Worm (Caenorhabditis elegans) whole organism, mixed stage, embryonic: ENCODE results near the gene ugt-58.
A peak's percentile ranks its signal among the peaks of the same experiment; 100 is the strongest.

Source experiments
- M03D4.4 ChIP-seq: sonication (generic microtip); optimal IDR thresholded peaks from 2 replicates; lab custom pipeline; 2017; ENCODE audit warnings: mild to moderate bottlenecking, missing genetic modification characterization, missing compliant biosample characterization
- blmp-1 ChIP-seq: fragments of 150-350 bp; optimal IDR thresholded peaks from 2 replicates; lab custom pipeline; 2014; ENCODE audit warnings: missing biosample characterization, missing genetic modification characterization
- ceh-39 ChIP-seq: fragments of 150-350 bp; optimal IDR thresholded peaks from 2 replicates; lab custom pipeline; 2014; ENCODE audit warnings: missing biosample characterization, missing genetic modification characterization
- ceh-43 ChIP-seq: fragments of 200-800 bp; sonication (Bioruptor generic); optimal IDR thresholded peaks from 2 replicates; lab custom pipeline; 2018; ENCODE audit warnings: mild to moderate bottlenecking, missing genetic modification characterization, moderate library complexity, missing compliant biosample characterization
- ces-1 ChIP-seq: fragments of 150-350 bp; optimal IDR thresholded peaks from 2 replicates; lab custom pipeline; 2014; ENCODE audit warnings: missing biosample characterization, missing genetic modification reagents, missing genetic modification characterization
- drap-1 ChIP-seq: fragments of 200-800 bp; sonication (Bioruptor generic); optimal IDR thresholded peaks from 3 replicates; lab custom pipeline; 2018; ENCODE audit warnings: mild to moderate bottlenecking, missing genetic modification characterization, missing compliant biosample characterization
- elt-1 ChIP-seq: sonication (generic microtip); optimal IDR thresholded peaks from 2 replicates; lab custom pipeline; 2017; ENCODE audit warnings: missing genetic modification characterization, mild to moderate bottlenecking, missing compliant biosample characterization, antibody characterized with exemption, moderate library complexity, borderline replicate concordance; ENCODE audit not compliant: insufficient read depth
- elt-3 ChIP-seq: fragments of 150-350 bp; optimal IDR thresholded peaks from 2 replicates; lab custom pipeline; 2014; ENCODE audit warnings: missing biosample characterization, missing genetic modification characterization
- flh-1 ChIP-seq: fragments of 200-800 bp; sonication (Bioruptor generic); optimal IDR thresholded peaks from 2 replicates; lab custom pipeline; 2018; ENCODE audit warnings: mild to moderate bottlenecking, missing genetic modification characterization, moderate library complexity, missing compliant biosample characterization
- ham-2 ChIP-seq: fragments of 200-800 bp; sonication (Bioruptor generic); optimal IDR thresholded peaks from 2 replicates; lab custom pipeline; 2018; ENCODE audit warnings: mild to moderate bottlenecking, missing genetic modification characterization, missing compliant biosample characterization
- hlh-1 ChIP-seq: fragments of 150-350 bp; optimal IDR thresholded peaks from 2 replicates; lab custom pipeline; 2014; ENCODE audit warnings: missing biosample characterization, missing genetic modification reagents, missing genetic modification characterization
- lin-13 ChIP-seq: fragments of 150-350 bp; optimal IDR thresholded peaks from 2 replicates; lab custom pipeline; 2014; ENCODE audit warnings: missing biosample characterization, missing genetic modification characterization
- lin-32 ChIP-seq: fragments of 200-800 bp; sonication (Bioruptor generic); optimal IDR thresholded peaks from 2 replicates; lab custom pipeline; 2018; ENCODE audit warnings: mild to moderate bottlenecking, missing genetic modification characterization, missing compliant biosample characterization
- lsy-2 ChIP-seq: fragments of 150-350 bp; optimal IDR thresholded peaks from 2 replicates; lab custom pipeline; 2014; ENCODE audit warnings: missing biosample characterization, missing genetic modification characterization
- mab-5 ChIP-seq: fragments of 150-350 bp; optimal IDR thresholded peaks from 2 replicates; lab custom pipeline; 2014; ENCODE audit warnings: missing biosample characterization, missing genetic modification characterization
- mls-2 ChIP-seq: sonication (generic microtip); optimal IDR thresholded peaks from 2 replicates; lab custom pipeline; 2016; ENCODE audit warnings: mild to moderate bottlenecking, missing genetic modification characterization, moderate library complexity, missing compliant biosample characterization
- nhr-2 ChIP-seq: fragments of 150-350 bp; optimal IDR thresholded peaks from 2 replicates; lab custom pipeline; 2014; ENCODE audit warnings: missing biosample characterization, missing genetic modification characterization
- nhr-237 ChIP-seq: fragments of 150-350 bp; optimal IDR thresholded peaks from 2 replicates; lab custom pipeline; 2014; ENCODE audit warnings: missing biosample characterization, missing genetic modification characterization
- nhr-28 ChIP-seq: fragments of 150-350 bp; optimal IDR thresholded peaks from 2 replicates; lab custom pipeline; 2014; ENCODE audit warnings: missing biosample characterization, missing genetic modification characterization
- pha-4 ChIP-seq: fragments of 150-350 bp; optimal IDR thresholded peaks from 2 replicates; lab custom pipeline; 2018; ENCODE audit warnings: missing biosample characterization, missing genetic modification reagents, missing genetic modification characterization
- sem-2 ChIP-seq: fragments of 200-800 bp; sonication (Bioruptor generic); optimal IDR thresholded peaks from 2 replicates; lab custom pipeline; 2018; ENCODE audit warnings: mild to moderate bottlenecking, missing genetic modification characterization, missing compliant biosample characterization
- snpc-4 ChIP-seq: fragments of 150-350 bp; optimal IDR thresholded peaks from 2 replicates; lab custom pipeline; 2014; ENCODE audit warnings: missing biosample characterization, missing genetic modification characterization
- sptf-1 ChIP-seq: sonication (generic microtip); optimal IDR thresholded peaks from 2 replicates; lab custom pipeline; 2017; ENCODE audit warnings: mild to moderate bottlenecking, missing genetic modification characterization, moderate library complexity, missing compliant biosample characterization
- tbx-8 ChIP-seq: fragments of 200-800 bp; sonication (Bioruptor generic); optimal IDR thresholded peaks from 2 replicates; lab custom pipeline; 2018; ENCODE audit warnings: mild to moderate bottlenecking, missing genetic modification characterization, moderate library complexity, missing compliant biosample characterization
- unc-120 ChIP-seq: sonication (generic microtip); optimal IDR thresholded peaks from 2 replicates; lab custom pipeline; 2017; ENCODE audit warnings: missing genetic modification characterization, missing compliant biosample characterization; ENCODE audit not compliant: poor library complexity, severe bottlenecking
- unc-39 ChIP-seq: fragments of 150-350 bp; optimal IDR thresholded peaks from 2 replicates; lab custom pipeline; 2014; ENCODE audit warnings: missing biosample characterization, missing genetic modification characterization
- unc-62 ChIP-seq: fragments of 150-350 bp; optimal IDR thresholded peaks from 2 replicates; lab custom pipeline; 2014; ENCODE audit warnings: missing biosample characterization, missing genetic modification reagents, missing genetic modification characterization
- zip-8 ChIP-seq: fragments of 150-350 bp; optimal IDR thresholded peaks from 2 replicates; lab custom pipeline; 2014; ENCODE audit warnings: missing biosample characterization, missing genetic modification characterization
- ztf-11 ChIP-seq: fragments of 150-350 bp; optimal IDR thresholded peaks from 2 replicates; lab custom pipeline; 2014; ENCODE audit warnings: missing biosample characterization, missing genetic modification characterization

The ugt-58 gene

ce11 chrII:9606485-9607036, 20.0 kb upstream of the ugt-58 start:
- TF ChIP-seq ceh-43 (GFP tag; lab: Kevin White, UChicago) (no peak), snpc-4 (tag; lab: Kevin White, UChicago) (no peak), mab-5 (tag; lab: Kevin White, UChicago) (no peak), M03D4.4 (tag; lab: Kevin White, UChicago) (no peak), unc-39 (no peak), drap-1 (no peak), sptf-1 (tag; lab: Kevin White, UChicago) (no peak), ces-1 (no peak), unc-120 (tag; lab: Kevin White, UChicago) (no peak), mls-2 (tag; lab: Kevin White, UChicago) (no peak), zip-8 (tag; lab: Kevin White, UChicago) (no peak), unc-62 (GFP tag; lab: Kevin White, UChicago) (no peak)

ce11 chrII:9605954-9606353, 19.4 kb upstream of the ugt-58 start:
- no peak for TF ChIP-seq ztf-11 (tag; lab: Kevin White, UChicago)
- no peak for TF ChIP-seq mls-2 (tag; lab: Kevin White, UChicago)
- no peak for TF ChIP-seq ham-2 (GFP tag; lab: Kevin White, UChicago)
- TF ChIP-seq nhr-28 (tag; lab: Kevin White, UChicago): no peak
- TF ChIP-seq snpc-4 (tag; lab: Kevin White, UChicago): no peak
- TF ChIP-seq zip-8 (tag; lab: Kevin White, UChicago): no peak
- TF ChIP-seq elt-1: peak; percentile 37
- no peak for TF ChIP-seq sptf-1 (tag; lab: Kevin White, UChicago)
- TF ChIP-seq, all 35 proteins: peak for 1

ce11 chrII:9605336-9605735, 18.8 kb upstream of the ugt-58 start, which contains the start of gene nhr-19:
TSS of gene nhr-19 (minus strand) at chrII:9605526.
- TF ChIP-seq mls-2 (tag; lab: Kevin White, UChicago): no peak
- no peak for TF ChIP-seq hlh-1 (tag; lab: Kevin White, UChicago)
- TF ChIP-seq pha-4 (tag; lab: Kevin White, UChicago): peak; percentile 10

- TF ChIP-seq elt-3 (tag; lab: Kevin White, UChicago): no peak
- TF ChIP-seq sem-2 (GFP tag; lab: Kevin White, UChicago): no peak
- TF ChIP-seq nhr-237 (tag; lab: Kevin White, UChicago): no peak
- no peak for TF ChIP-seq hlh-1 (tag; lab: Kevin White, UChicago)
- TF ChIP-seq blmp-1 (tag; lab: Kevin White, UChicago): no peak
- no peak for TF ChIP-seq nhr-2
- TF ChIP-seq unc-39: no peak
- TF ChIP-seq ceh-39 (tag; lab: Kevin White, UChicago): no peak
- no peak for TF ChIP-seq unc-120 (tag; lab: Kevin White, UChicago)
Observed at ce11 chrII:9604685-9605084, 18.1 kb upstream of the ugt-58 start.

- TF ChIP-seq lin-13 (tag; lab: Kevin White, UChicago): no peak
- no peak for TF ChIP-seq unc-120 (tag; lab: Kevin White, UChicago)
- no peak for TF ChIP-seq tbx-8 (GFP tag; lab: Kevin White, UChicago)
- TF ChIP-seq lin-32 (GFP tag; lab: Kevin White, UChicago): no peak
- no peak for TF ChIP-seq ces-1
- no peak for TF ChIP-seq zip-8 (tag; lab: Kevin White, UChicago)
- TF ChIP-seq elt-1: no peak
- TF ChIP-seq ceh-43 (GFP tag; lab: Kevin White, UChicago): no peak
- TF ChIP-seq lsy-2 (tag; lab: Kevin White, UChicago): no peak
- no peak for TF ChIP-seq snpc-4 (tag; lab: Kevin White, UChicago)
- no peak for TF ChIP-seq unc-62 (GFP tag; lab: Kevin White, UChicago)
- TF ChIP-seq ceh-39 (tag; lab: Kevin White, UChicago): no peak
- TF ChIP-seq sem-2 (GFP tag; lab: Kevin White, UChicago): no peak
- no peak for TF ChIP-seq nhr-2
- TF ChIP-seq flh-1: no peak
- TF ChIP-seq sptf-1 (tag; lab: Kevin White, UChicago): no peak
- no peak for TF ChIP-seq ztf-11 (tag; lab: Kevin White, UChicago)
- no peak for TF ChIP-seq mls-2 (tag; lab: Kevin White, UChicago)
Observed at ce11 chrII:9604063-9604462, 17.5 kb upstream of the ugt-58 start.
